In genomic region chr2L:19915195-19915594, dm6 we compare ENCODE assay signal across 5 fruit fly cellular contexts.
TF ChIP-seq lines count a peak whose summit lies in the region.

No protein-coding gene starts in this region.

- peak; percentile 32 to 75 for TF ChIP-seq CTCF in S2 (optimal IDR thresholded peaks at IDR 0.05; lab: Kevin White, UChicago)
- TF ChIP-seq CTCF in whole organism, embryonic (GFP tag; optimal IDR thresholded peaks at IDR 0.05; lab: Kevin White, UChicago) = peak; percentile 85

TF ChIP-seq in whole organism, embryonic, 481 proteins besides CTCF, POLR2A, EP300 and RAD21 (continues in another document):
- no peak for TF ChIP-seq kni (GFP tag; optimal IDR thresholded peaks at IDR 0.05; lab: Kevin White, UChicago)
- TF ChIP-seq CG2199 (GFP tag; IDR thresholded peaks at IDR 0.05; lab: Robert Waterston, UW) = peak; percentile 85
- TF ChIP-seq chinmo (GFP tag; IDR thresholded peaks at IDR 0.05; lab: Robert Waterston, UW; ENCODE audit: partially characterized antibody) = peak; percentile 25; the same call in 1 of the 4 replicates
- no peak for TF ChIP-seq CG7271 (tag; optimal IDR thresholded peaks at IDR 0.05; lab: Kevin White, UChicago)
- TF ChIP-seq gro (GFP tag; optimal IDR thresholded peaks at IDR 0.05; lab: Kevin White, UChicago) = no peak
- TF ChIP-seq CG17361 (GFP tag; IDR thresholded peaks at IDR 0.05; lab: Robert Waterston, UW) = peak; percentile 21; the same call in 1 of the 3 replicates
- peak; percentile 24 for TF ChIP-seq Hmr (GFP tag; optimal IDR thresholded peaks at IDR 0.05; lab: Kevin White, UChicago)
- TF ChIP-seq Med (GFP tag; lab: Kevin White, UChicago) = peak; percentile 53
- TF ChIP-seq CG16813 (GFP tag; IDR thresholded peaks at IDR 0.05; lab: Robert Waterston, UW; ENCODE audit: partially characterized antibody) = peak; percentile 53; the same call in 2 of the 3 replicates
- no peak for TF ChIP-seq Rx (GFP tag; IDR thresholded peaks at IDR 0.05; lab: Robert Waterston, UW)
- peak; percentile 7 for TF ChIP-seq CG12659 (GFP tag; optimal IDR thresholded peaks at IDR 0.05; lab: Kevin White, UChicago)
- TF ChIP-seq CG13123 (GFP tag; optimal IDR thresholded peaks at IDR 0.05; lab: Kevin White, UChicago) = no peak
- no peak for TF ChIP-seq unpg (GFP tag; optimal IDR thresholded peaks at IDR 0.05; lab: Kevin White, UChicago)
- TF ChIP-seq btn (GFP tag; optimal IDR thresholded peaks at IDR 0.05; lab: Kevin White, UChicago) = no peak
- TF ChIP-seq CG31441 (GFP tag; IDR thresholded peaks at IDR 0.05; lab: Robert Waterston, UW) = no peak
- peak; percentile 33 for TF ChIP-seq Ets97D (GFP tag; optimal IDR thresholded peaks at IDR 0.05; lab: Kevin White, UChicago)
- TF ChIP-seq pita (GFP tag; optimal IDR thresholded peaks at IDR 0.05; lab: Kevin White, UChicago) = peak; percentile 68
- no peak for TF ChIP-seq CG9609 (GFP tag; optimal IDR thresholded peaks at IDR 0.05; lab: Kevin White, UChicago)
- no peak for TF ChIP-seq CG31388 (GFP tag; optimal IDR thresholded peaks at IDR 0.05; lab: Kevin White, UChicago)
- TF ChIP-seq toy (GFP tag; IDR thresholded peaks at IDR 0.05; lab: Robert Waterston, UW) = no peak
- peak; percentile 55; the same call in 1 of the 3 replicates for TF ChIP-seq CG6791 (GFP tag; IDR thresholded peaks at IDR 0.05; lab: Robert Waterston, UW; ENCODE audit: partially characterized antibody)
- TF ChIP-seq HmgZ (tag; optimal IDR thresholded peaks at IDR 0.05; lab: Kevin White, UChicago) = peak; percentile 4

TF ChIP-seq in whole organism, prepupa, 60 proteins besides CTCF, POLR2A, EP300 and RAD21:
- peak; percentile 39 for TF ChIP-seq svp (GFP tag; lab: Kevin White, UChicago)
- TF ChIP-seq dac (GFP tag; optimal IDR thresholded peaks at IDR 0.05; lab: Kevin White, UChicago) = no peak
- no peak for TF ChIP-seq CG8119 (GFP tag; IDR thresholded peaks at IDR 0.05; lab: Robert Waterston, UW)
- TF ChIP-seq CG34406 (GFP tag; optimal IDR thresholded peaks at IDR 0.05; lab: Kevin White, UChicago) = no peak
- TF ChIP-seq CG15336 (GFP tag; IDR thresholded peaks at IDR 0.05; lab: Robert Waterston, UW) = 0 out of 2 replicates have a peak, but pooled peaks have one; percentile 12
- TF ChIP-seq Eip75B (GFP tag; optimal IDR thresholded peaks at IDR 0.05; lab: Kevin White, UChicago) = no peak
- TF ChIP-seq Met (GFP tag; optimal IDR thresholded peaks at IDR 0.05; lab: Kevin White, UChicago) = no peak
- no peak for TF ChIP-seq CG6854 (GFP tag; optimal IDR thresholded peaks at IDR 0.05; lab: Kevin White, UChicago)
- no peak for TF ChIP-seq Ets21C (GFP tag; optimal IDR thresholded peaks at IDR 0.05; lab: Kevin White, UChicago)

TF ChIP-seq in whole organism, pupa, 21 proteins besides CTCF, POLR2A, EP300 and RAD21:
- TF ChIP-seq CG12605 (GFP tag; IDR thresholded peaks at IDR 0.05; lab: Robert Waterston, UW) = no peak
- TF ChIP-seq Pif1B (GFP tag; optimal IDR thresholded peaks at IDR 0.05; lab: Kevin White, UChicago) = no peak
- 0 out of 2 replicates have a peak, but pooled peaks have one; percentile 15 for TF ChIP-seq CG32121 (GFP tag; IDR thresholded peaks at IDR 0.05; lab: Robert Waterston, UW)
- no peak for TF ChIP-seq Pif1A (GFP tag; optimal IDR thresholded peaks at IDR 0.05; lab: Kevin White, UChicago)
- no peak for TF ChIP-seq CG17806 (tag; optimal IDR thresholded peaks at IDR 0.05; lab: Kevin White, UChicago)
- TF ChIP-seq CG34367 (tag; optimal IDR thresholded peaks at IDR 0.05; lab: Kevin White, UChicago) = no peak
- TF ChIP-seq D1 (tag; optimal IDR thresholded peaks at IDR 0.05; lab: Kevin White, UChicago) = peak; percentile 76
- peak; percentile 17 for TF ChIP-seq CG8159 (tag; optimal IDR thresholded peaks at IDR 0.05; lab: Kevin White, UChicago)

TF ChIP-seq in whole organism, wandering third instar larva, 38 proteins besides CTCF, POLR2A, EP300 and RAD21:
- TF ChIP-seq ey (GFP tag; optimal IDR thresholded peaks at IDR 0.05; lab: Kevin White, UChicago) (no peak), CG32264 (GFP tag; optimal IDR thresholded peaks at IDR 0.05; lab: Kevin White, UChicago) (no peak), sage (GFP tag; optimal IDR thresholded peaks at IDR 0.05; lab: Kevin White, UChicago) (no peak), Myc (optimal IDR thresholded peaks at IDR 0.05; lab: Kevin White, UChicago) (peak; percentile 60), Jra (GFP tag; optimal IDR thresholded peaks at IDR 0.05; lab: Kevin White, UChicago) (no peak)
